Worm (Caenorhabditis elegans) whole organism, L4 larva: Measurements from ENCODE around the gene ZC302.3.
A peak's percentile ranks its signal among the peaks of the same experiment; 100 is the strongest.

Source experiments
- F10B5.3 ChIP-seq: sonication (generic microtip); optimal IDR thresholded peaks from 2 replicates; lab custom pipeline; 2016; ENCODE audit warnings: mild to moderate bottlenecking, missing genetic modification characterization, missing compliant biosample characterization
- F26F4.8 ChIP-seq: fragments of 200-800 bp; sonication (Bioruptor generic); conservative IDR thresholded peaks from 2 replicates; pipeline ENCODE4 v1.3.6; 2022; ENCODE audit warnings: missing genetic modification characterization, missing compliant biosample characterization
- F37D6.2 ChIP-seq: sonication (generic microtip); optimal IDR thresholded peaks from 2 replicates; lab custom pipeline; 2016; ENCODE audit warnings: mild to moderate bottlenecking, missing genetic modification characterization, missing compliant biosample characterization
- F49E8.2 ChIP-seq: sonication (generic microtip); optimal IDR thresholded peaks from 2 replicates; lab custom pipeline; 2016; ENCODE audit warnings: missing compliant biosample characterization, mild to moderate bottlenecking, missing genetic modification characterization, borderline replicate concordance
- T26A8.4 ChIP-seq: fragments of 200-800 bp; sonication (Bioruptor generic); IDR thresholded peaks from 2 replicates; pipeline ENCODE4 v1.3.6; 2022; ENCODE audit warnings: missing genetic modification characterization, missing compliant biosample characterization
- Y5F2A.4 ChIP-seq: fragments of 200-800 bp; sonication (Bioruptor generic); optimal IDR thresholded peaks from 2 replicates; lab custom pipeline; 2018; ENCODE audit warnings: mild to moderate bottlenecking, missing genetic modification characterization, missing compliant biosample characterization
- ZK546.5 ChIP-seq, 2 experiments: sonication (generic microtip); optimal IDR thresholded peaks; 2 replicates each; lab custom pipeline; 2017; ENCODE audit warnings: missing biosample characterization in 2 of 2, missing genetic modification characterization in 2 of 2
- aha-1 ChIP-seq: fragments of 150-350 bp; peaks from one replicate; lab custom pipeline; 2014; ENCODE audit warnings: missing biosample characterization, missing genetic modification characterization
- ama-1 ChIP-seq: fragments of 150-350 bp; optimal IDR thresholded peaks from 2 replicates; lab custom pipeline; 2014; ENCODE audit warnings: inconsistent platforms, mixed read lengths
- arid-1 ChIP-seq: fragments of 200-800 bp; sonication (Bioruptor generic); conservative IDR thresholded peaks from 2 replicates; pipeline ENCODE4 v1.3.6; 2022; ENCODE audit warnings: missing genetic modification reagents, missing genetic modification characterization, missing compliant biosample characterization
- attf-4 ChIP-seq: sonication (generic microtip); optimal IDR thresholded peaks from 3 replicates; lab custom pipeline; 2017; ENCODE audit warnings: missing biosample characterization, missing genetic modification characterization
- ceh-28 ChIP-seq: fragments of 150-350 bp; optimal IDR thresholded peaks from 2 replicates; lab custom pipeline; 2014; ENCODE audit warnings: missing biosample characterization, missing genetic modification reagents, missing genetic modification characterization
- cey-2 ChIP-seq: sonication (generic microtip); optimal IDR thresholded peaks from 3 replicates; lab custom pipeline; 2017; ENCODE audit warnings: missing genetic modification characterization, mild to moderate bottlenecking, missing compliant biosample characterization, antibody characterized with exemption, borderline replicate concordance; ENCODE audit not compliant: insufficient read depth
- ctbp-1 ChIP-seq: fragments of 200-800 bp; sonication (Bioruptor generic); IDR thresholded peaks from 2 replicates; pipeline ENCODE4 v1.3.6; 2022; ENCODE audit warnings: missing genetic modification reagents, missing genetic modification characterization, missing compliant biosample characterization
- dmd-8 ChIP-seq: fragments of 200-800 bp; sonication (Bioruptor generic); IDR thresholded peaks from 2 replicates; pipeline ENCODE4 v1.3.6; 2022; ENCODE audit warnings: missing genetic modification characterization, missing compliant biosample characterization
- egl-43 ChIP-seq: fragments of 200-800 bp; sonication (Bioruptor generic); IDR thresholded peaks from 2 replicates; pipeline ENCODE4 v1.3.6; 2022; ENCODE audit warnings: missing genetic modification reagents, missing genetic modification characterization, missing compliant biosample characterization
- fkh-10 ChIP-seq: fragments of 150-350 bp; optimal IDR thresholded peaks from 2 replicates; lab custom pipeline; 2014; ENCODE audit warnings: missing biosample characterization, missing genetic modification reagents, missing genetic modification characterization
- hlh-30 ChIP-seq: sonication (generic microtip); optimal IDR thresholded peaks from 2 replicates; lab custom pipeline; 2017; ENCODE audit warnings: antibody characterized with exemption, mild to moderate bottlenecking, missing genetic modification characterization, missing compliant biosample characterization; ENCODE audit not compliant: insufficient read depth
- lim-7 ChIP-seq: fragments of 200-800 bp; sonication (Bioruptor generic); IDR thresholded peaks from 2 replicates; pipeline ENCODE4 v1.3.6; 2022; ENCODE audit warnings: missing genetic modification characterization, missing compliant biosample characterization
- lin-15B ChIP-seq: fragments of 150-350 bp; sonication (generic microtip); optimal IDR thresholded peaks from 3 replicates; lab custom pipeline; 2014; ENCODE audit warnings: missing biosample characterization, missing genetic modification characterization
- lin-39 ChIP-seq: fragments of 150-350 bp; optimal IDR thresholded peaks from 2 replicates; lab custom pipeline; 2014; ENCODE audit warnings: missing biosample characterization, missing genetic modification reagents, missing genetic modification characterization
- lsy-2 ChIP-seq, 2 experiments: fragments of 150-350 bp in 1 of 2; sonication (generic microtip) in 1 of 2; optimal IDR thresholded peaks; 2 replicates each; lab custom pipeline; 2014 to 2017; ENCODE audit warnings: missing biosample characterization in 2 of 2, missing genetic modification characterization in 2 of 2
- madf-5 ChIP-seq, 2 experiments: fragments of 200-800 bp; sonication (Bioruptor generic); IDR thresholded peaks; 2 replicates each; pipeline ENCODE4 v1.3.6; 2022; ENCODE audit warnings: missing compliant biosample characterization in 2 of 2, missing genetic modification characterization in 2 of 2
- mdl-1 ChIP-seq, 2 experiments: fragments of 150-350 bp in 1 of 2; sonication (generic microtip) in 1 of 2; optimal IDR thresholded peaks; 2 replicates each; lab custom pipeline; 2014 to 2017; ENCODE audit warnings: missing biosample characterization in 2 of 2, missing genetic modification characterization in 2 of 2
- mes-2 ChIP-seq: sonication (generic microtip); optimal IDR thresholded peaks from 2 replicates; lab custom pipeline; 2016; ENCODE audit warnings: missing genotype, mild to moderate bottlenecking, missing genetic modification characterization, missing compliant biosample characterization; ENCODE audit not compliant: poor library complexity, severe bottlenecking
- mxl-3 ChIP-seq: fragments of 200-800 bp; sonication (Bioruptor generic); optimal IDR thresholded peaks from 2 replicates; lab custom pipeline; 2018; ENCODE audit warnings: mild to moderate bottlenecking, missing genetic modification characterization, missing compliant biosample characterization
- nhr-102 ChIP-seq: sonication (generic microtip); optimal IDR thresholded peaks from 2 replicates; lab custom pipeline; 2016; ENCODE audit warnings: mild to moderate bottlenecking, missing genetic modification characterization, moderate library complexity, missing compliant biosample characterization
- nhr-25 ChIP-seq: sonication (generic microtip); optimal IDR thresholded peaks from 2 replicates; lab custom pipeline; 2017; ENCODE audit warnings: missing genetic modification characterization, mild to moderate bottlenecking, missing compliant biosample characterization, antibody characterized with exemption, moderate library complexity, borderline replicate concordance; ENCODE audit not compliant: insufficient read depth
- nhr-28 ChIP-seq: fragments of 150-350 bp; optimal IDR thresholded peaks from 2 replicates; lab custom pipeline; 2014; ENCODE audit warnings: missing biosample characterization, missing genetic modification characterization
- nhr-42 ChIP-seq: fragments of 200-800 bp; sonication (Bioruptor generic); IDR thresholded peaks from 2 replicates; pipeline ENCODE4 v1.3.6; 2022; ENCODE audit warnings: missing genetic modification characterization, missing compliant biosample characterization
- nhr-76 ChIP-seq: fragments of 150-350 bp; optimal IDR thresholded peaks from 2 replicates; lab custom pipeline; 2014; ENCODE audit warnings: missing biosample characterization, missing genetic modification characterization
- nhr-77 ChIP-seq: fragments of 150-350 bp; optimal IDR thresholded peaks from 2 replicates; lab custom pipeline; 2014; ENCODE audit warnings: missing biosample characterization, missing genetic modification characterization
- rbr-2 ChIP-seq: sonication (generic microtip); optimal IDR thresholded peaks from 2 replicates; lab custom pipeline; 2016; ENCODE audit warnings: missing genotype, missing genetic modification characterization, missing compliant biosample characterization
- set-16 ChIP-seq: fragments of 200-800 bp; sonication (Bioruptor generic); IDR thresholded peaks from 2 replicates; pipeline ENCODE4 v1.3.6; 2022; ENCODE audit warnings: missing genetic modification reagents, missing genetic modification characterization, missing compliant biosample characterization
- spr-1 ChIP-seq: sonication (generic microtip); optimal IDR thresholded peaks from 2 replicates; lab custom pipeline; 2016; ENCODE audit warnings: mild to moderate bottlenecking, missing genetic modification characterization, missing compliant biosample characterization
- tag-97 ChIP-seq: fragments of 200-800 bp; sonication (Bioruptor generic); IDR thresholded peaks from 2 replicates; pipeline ENCODE4 v1.3.6; 2022; ENCODE audit warnings: missing genetic modification characterization, missing compliant biosample characterization
- tra-1 ChIP-seq: fragments of 200-800 bp; sonication (Bioruptor generic); IDR thresholded peaks from 2 replicates; pipeline ENCODE4 v1.3.6; 2022; ENCODE audit warnings: missing genetic modification reagents, missing genetic modification characterization, missing compliant biosample characterization
- unc-39 ChIP-seq: sonication (generic microtip); optimal IDR thresholded peaks from 2 replicates; lab custom pipeline; 2017; ENCODE audit warnings: missing biosample characterization, missing genetic modification characterization
- unc-62 ChIP-seq, 3 experiments: fragments of 150-350 bp in 1 of 3; sonication (generic microtip); optimal IDR thresholded peaks in 2 of 3; peaks in 1 of 3; 1 replicate in 1 of 3; 2 replicates in 2 of 3; lab custom pipeline; 2014 to 2017; ENCODE audit warnings: missing biosample characterization in 3 of 3, missing genetic modification characterization in 3 of 3, missing genetic modification reagents in 3 of 3, missing genotype in 1 of 3
- vab-7 ChIP-seq: fragments of 200-800 bp; sonication (Bioruptor generic); IDR thresholded peaks from 2 replicates; pipeline ENCODE4 v1.3.6; 2022; ENCODE audit warnings: missing genetic modification reagents, missing genetic modification characterization, missing compliant biosample characterization
- zag-1 ChIP-seq: fragments of 150-350 bp; optimal IDR thresholded peaks from 2 replicates; lab custom pipeline; 2014; ENCODE audit warnings: missing biosample characterization, missing genetic modification characterization
- zfp-3 ChIP-seq: fragments of 200-800 bp; sonication (Bioruptor generic); conservative IDR thresholded peaks from 2 replicates; pipeline ENCODE4 v1.3.6; 2022; ENCODE audit warnings: missing genetic modification reagents, missing genetic modification characterization, missing compliant biosample characterization
- zip-2 ChIP-seq: fragments of 150-350 bp; optimal IDR thresholded peaks from 2 replicates; lab custom pipeline; 2014; ENCODE audit warnings: missing biosample characterization, missing genetic modification characterization

ZC302.3 gene

DNA sequence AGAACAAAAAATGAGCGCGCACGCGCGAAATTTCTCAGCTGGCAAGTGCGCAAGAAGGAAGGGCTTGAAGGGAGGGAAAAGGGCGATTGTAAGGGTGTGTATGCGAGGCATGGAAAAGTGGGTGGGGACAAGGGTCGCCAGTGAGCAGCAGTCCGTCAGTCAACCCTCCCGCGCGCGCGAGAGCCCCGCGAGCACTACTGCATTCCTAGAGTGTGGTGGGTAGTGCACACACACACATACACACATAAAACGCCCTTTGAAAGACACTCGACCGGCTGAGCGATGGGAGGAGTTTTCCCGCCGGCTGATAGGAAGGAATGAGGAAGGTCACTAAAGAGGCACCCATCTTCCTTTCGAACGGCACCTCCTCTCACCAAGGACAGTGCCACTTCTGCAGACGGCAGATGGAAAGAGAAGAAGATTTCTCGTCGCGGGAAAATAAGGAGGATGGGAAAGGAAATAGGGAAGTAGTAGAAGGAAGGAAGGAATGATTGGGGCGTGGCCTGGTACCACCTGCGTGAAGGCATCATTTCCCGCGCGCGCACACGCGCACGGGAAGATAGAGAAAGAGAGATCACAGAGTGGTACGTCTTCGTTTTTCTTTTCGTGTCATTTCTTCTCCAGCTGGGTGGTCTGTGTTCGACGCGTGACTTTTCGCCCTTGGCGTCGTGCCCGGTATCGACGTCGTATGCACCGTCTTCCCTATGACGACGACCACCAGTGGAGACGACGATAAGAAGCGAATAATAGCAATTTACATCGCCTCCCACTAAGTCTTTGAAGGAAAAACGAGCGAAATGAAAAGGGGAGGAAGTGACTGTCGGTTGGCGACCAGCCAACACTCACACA, 24.2 kb downstream of the ZC302.3 start (continued):
- peak; percentile 92 for TF ChIP-seq nhr-25 (tag; lab: Kevin White, UChicago)
- peak; percentile 90 for TF ChIP-seq set-16 (GFP tag; lab: Robert Waterston, UW)
- no peak for TF ChIP-seq nhr-76 (tag; lab: Kevin White, UChicago)
- no peak for TF ChIP-seq zfp-3 (GFP tag; lab: Robert Waterston, UW)
- 0 out of 2 replicates have a peak, but pooled peaks have one; percentile 15 for TF ChIP-seq T26A8.4 (GFP tag; lab: Robert Waterston, UW)
- TF ChIP-seq cey-2 (tag; lab: Kevin White, UChicago) = peak; percentile 83
- TF ChIP-seq mes-2 (tag; lab: Kevin White, UChicago) = peak; percentile 31
- no peak for TF ChIP-seq arid-1 (GFP tag; lab: Robert Waterston, UW)
- TF ChIP-seq nhr-28 (tag; lab: Kevin White, UChicago) = peak; percentile 67
- TF ChIP-seq mxl-3 = peak; percentile 86
- TF ChIP-seq vab-7 (GFP tag; lab: Robert Waterston, UW) = peak; percentile 33; the same call in 1 of the 2 replicates

DNA sequence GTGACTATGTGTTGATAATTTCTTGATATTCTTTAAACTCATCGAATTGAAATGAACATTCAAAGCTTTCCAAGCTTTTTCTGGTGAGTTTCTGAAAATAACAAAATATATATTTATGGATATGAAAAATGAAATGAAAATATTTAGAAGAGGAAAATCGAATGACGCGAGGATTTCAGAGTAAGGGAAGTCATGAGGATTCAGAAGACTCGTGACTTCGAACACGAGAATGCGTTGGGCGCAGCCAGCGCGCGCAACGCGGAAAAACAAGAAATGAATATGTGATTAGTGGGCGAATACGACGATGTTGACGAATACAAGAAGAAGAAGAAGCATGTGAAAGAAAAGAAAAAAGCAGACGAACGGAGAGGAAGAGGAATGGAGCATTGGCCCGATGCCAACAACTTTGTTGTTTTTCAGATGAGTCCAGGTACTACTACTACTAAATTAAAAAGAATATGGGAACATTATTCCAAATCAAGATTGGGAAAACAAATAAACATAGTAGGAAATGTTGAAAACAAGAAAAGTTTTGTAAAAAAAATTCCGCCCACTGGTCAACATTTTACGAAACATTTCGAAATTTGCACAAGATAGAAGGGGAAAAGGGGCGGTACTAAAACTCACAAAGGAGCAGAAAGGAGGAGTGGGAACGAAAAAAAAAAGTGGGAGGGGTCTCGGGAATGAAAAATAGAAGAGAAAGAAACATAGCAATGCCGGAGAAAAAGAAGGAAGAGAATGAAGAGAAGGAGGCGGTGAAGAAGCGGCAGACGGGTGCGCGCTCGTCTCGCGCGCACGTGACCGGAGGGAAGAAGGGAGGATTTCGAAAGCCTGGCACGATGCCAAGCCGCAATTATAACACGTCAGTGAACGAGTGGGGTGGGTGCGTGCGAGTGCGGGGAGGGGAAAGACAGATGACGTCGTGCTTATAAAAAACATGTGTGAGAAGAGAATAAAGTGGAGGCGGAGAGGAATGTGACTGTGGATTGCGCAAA, 25.8 kb downstream of the ZC302.3 start:
- TF ChIP-seq lin-15B = no peak
- peak; percentile 44 for TF ChIP-seq mes-2 (tag; lab: Kevin White, UChicago)
- peak; percentile 79 for TF ChIP-seq rbr-2 (tag; lab: Kevin White, UChicago)
- TF ChIP-seq lsy-2 (tag; optimal IDR thresholded peaks at IDR 0.05; lab: Kevin White, UChicago) = peak; percentile 69 to 90
- TF ChIP-seq F49E8.2 (tag; lab: Kevin White, UChicago) = no peak
- peak; percentile 47 for TF ChIP-seq zip-2 (tag; lab: Kevin White, UChicago)
- TF ChIP-seq nhr-42 = peak; percentile 82
- peak; percentile 95 for TF ChIP-seq tra-1 (GFP tag; lab: Robert Waterston, UW)
- no peak for TF ChIP-seq madf-5 (GFP tag; IDR thresholded peaks at IDR 0.05; lab: Robert Waterston, UW)
- peak; percentile 59 for TF ChIP-seq nhr-25 (tag; lab: Kevin White, UChicago)
- TF ChIP-seq F10B5.3 (tag; lab: Kevin White, UChicago) = no peak
- no peak for TF ChIP-seq ZK546.5 (tag; optimal IDR thresholded peaks at IDR 0.05; lab: Kevin White, UChicago)
- TF ChIP-seq hlh-30 = peak; percentile 98
- TF ChIP-seq spr-1 (tag; lab: Kevin White, UChicago) = peak; percentile 29
- peak; percentile 100 for TF ChIP-seq aha-1
- TF ChIP-seq nhr-77 = peak; percentile 77
- no peak for TF ChIP-seq Y5F2A.4 (GFP tag; lab: Kevin White, UChicago)
- TF ChIP-seq dmd-8 (GFP tag; lab: Robert Waterston, UW) = no peak; the same call in 1 of the 2 replicates
- no peak for TF ChIP-seq attf-4 (tag; lab: Kevin White, UChicago)
- no peak for TF ChIP-seq F26F4.8 (GFP tag; lab: Robert Waterston, UW)
- TF ChIP-seq F37D6.2 = peak; percentile 78
- TF ChIP-seq lim-7 (GFP tag; lab: Robert Waterston, UW) = 0 out of 2 replicates have a peak, but pooled peaks have one; percentile 36
- TF ChIP-seq ceh-28 = no peak
- TF ChIP-seq zag-1 (tag; lab: Kevin White, UChicago) = peak; percentile 15
- no peak for TF ChIP-seq ama-1 (lab: Kevin White, UChicago)
- peak; percentile 56 for TF ChIP-seq nhr-102 (tag; lab: Kevin White, UChicago)
- TF ChIP-seq egl-43 = peak; percentile 97
- no peak for TF ChIP-seq tag-97 (GFP tag; lab: Robert Waterston, UW)
- TF ChIP-seq zfp-3 (GFP tag; lab: Robert Waterston, UW) = peak; percentile 66; the same call in 1 of the 2 replicates
- peak; percentile 97 to 98 for TF ChIP-seq mdl-1 (tag; optimal IDR thresholded peaks at IDR 0.05; lab: Kevin White, UChicago)
- TF ChIP-seq mxl-3 = peak; percentile 95
- TF ChIP-seq unc-39 (tag; lab: Kevin White, UChicago) = no peak
- no peak for TF ChIP-seq lin-39 (tag; lab: Kevin White, UChicago)
- peak; percentile 93 for TF ChIP-seq fkh-10 (GFP tag; lab: Kevin White, UChicago)
- TF ChIP-seq ctbp-1 (GFP tag; lab: Robert Waterston, UW) = peak; percentile 99
- peak in 1 of 2 experiments; percentile 100 for TF ChIP-seq unc-62 (GFP tag; optimal IDR thresholded peaks at IDR 0.05 in 1 of 2; lab: Kevin White, UChicago)
- TF ChIP-seq unc-62 (tag; optimal IDR thresholded peaks at IDR 0.05; lab: Kevin White, UChicago) = no peak
